Fruit fly (Drosophila melanogaster): Measurements from ENCODE around the gene Prosalpha4T1.

DNA sequence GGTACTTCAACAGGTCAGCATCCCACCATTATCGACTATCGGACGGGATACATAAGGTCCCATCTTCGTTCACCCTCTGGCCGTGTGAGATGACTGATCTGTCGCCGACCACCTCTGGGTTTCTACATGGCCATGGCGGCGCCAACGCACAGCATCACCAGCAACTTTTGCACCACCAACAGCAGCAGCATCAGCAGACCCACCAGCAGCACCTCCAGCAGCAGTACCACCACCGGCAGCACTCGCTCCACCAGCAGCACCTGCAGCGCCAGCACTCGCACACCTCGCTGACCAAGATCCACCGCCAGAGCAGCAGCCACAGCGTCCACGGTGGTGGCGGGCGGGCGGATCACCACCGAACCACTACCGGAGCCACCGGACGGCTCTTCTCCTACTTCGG is 6.1 kb upstream of the Prosalpha4T1 start:
- no peak for TF ChIP-seq Myc (optimal IDR thresholded peaks at IDR 0.05)
- no peak for TF ChIP-seq h (optimal IDR thresholded peaks at IDR 0.05)

Measured in Kc167 (cell line).